Worm (Caenorhabditis elegans): ENCODE data around the gene qua-1.

The qua-1 gene

ce11 chrII:8156845-8157373, 41.7 kb upstream of the qua-1 start, which contains the start of the genes tub-1 and tmem-138:
Gene tub-1, minus strand, starts transcription at chrII:8156945.
Gene tmem-138, plus strand, starts transcription at chrII:8157323.
- no peak for TF ChIP-seq ztf-22 (GFP tag; optimal IDR thresholded peaks at IDR 0.05)
- no peak for TF ChIP-seq akir-1 (GFP tag; optimal IDR thresholded peaks at IDR 0.05)
- no peak for TF ChIP-seq hlh-12 (tag; optimal IDR thresholded peaks at IDR 0.05)
- no peak for TF ChIP-seq ztf-25 (GFP tag; IDR thresholded peaks at IDR 0.05)
- no peak for TF ChIP-seq F37B4.10 (GFP tag; IDR thresholded peaks at IDR 0.05)
- no peak for TF ChIP-seq efl-1 (GFP tag; optimal IDR thresholded peaks at IDR 0.05)
- no peak for TF ChIP-seq rpc-1 (optimal IDR thresholded peaks at IDR 0.05)
- no peak for TF ChIP-seq rpc-1 (tag; optimal IDR thresholded peaks at IDR 0.05)
- no peak for TF ChIP-seq mxl-1 (tag; optimal IDR thresholded peaks at IDR 0.05)
- TF ChIP-seq nhr-120 (GFP tag; IDR thresholded peaks at IDR 0.05): no peak
- no peak for TF ChIP-seq ama-1 (optimal IDR thresholded peaks at IDR 0.05)
- no peak for TF ChIP-seq ama-1 (GFP tag; optimal IDR thresholded peaks at IDR 0.05)
- no peak for TF ChIP-seq lin-35 (GFP tag; optimal IDR thresholded peaks at IDR 0.05)
- no peak for TF ChIP-seq lin-54 (GFP tag; optimal IDR thresholded peaks at IDR 0.05)
- no peak for TF ChIP-seq mcd-1 (GFP tag; IDR thresholded peaks at IDR 0.05)
- TF ChIP-seq hrde-1 (tag; optimal IDR thresholded peaks at IDR 0.05; ENCODE audit: borderline replicate concordance): no peak

- TF ChIP-seq snpc-3.4 (tag; optimal IDR thresholded peaks at IDR 0.05): no peak
- no peak for TF ChIP-seq F23B12.7 (tag; optimal IDR thresholded peaks at IDR 0.05; ENCODE audit: insufficient read depth)
- no peak for TF ChIP-seq ztf-6 (GFP tag; IDR thresholded peaks at IDR 0.05)
- no peak for TF ChIP-seq athp-1 (tag; optimal IDR thresholded peaks at IDR 0.05)
- TF ChIP-seq unc-130 (GFP tag; optimal IDR thresholded peaks at IDR 0.05): no peak
- no peak for TF ChIP-seq lsy-27 (tag; optimal IDR thresholded peaks at IDR 0.05; ENCODE audit: borderline replicate concordance, insufficient read depth)
- peak; percentile 51 for TF ChIP-seq lsl-1 (GFP tag; optimal IDR thresholded peaks at IDR 0.05)
- TF ChIP-seq K12H6.12 (tag; optimal IDR thresholded peaks at IDR 0.05): no peak
- TF ChIP-seq Y79H2A.3 (GFP tag; conservative IDR thresholded peaks at IDR 0.05): no peak
- no peak for TF ChIP-seq Y56A3A.18 (GFP tag; IDR thresholded peaks at IDR 0.05)
- TF ChIP-seq zfh-2 (GFP tag; conservative IDR thresholded peaks at IDR 0.05): no peak
- no peak for TF ChIP-seq chd-7 (tag; optimal IDR thresholded peaks at IDR 0.05)
- no peak for TF ChIP-seq B0261.1 (tag; optimal IDR thresholded peaks at IDR 0.05)
- TF ChIP-seq repo-1 (tag; optimal IDR thresholded peaks at IDR 0.05): no peak
- TF ChIP-seq ztf-28 (GFP tag; IDR thresholded peaks at IDR 0.05): no peak
- no peak for TF ChIP-seq Y53F4B.3 (GFP tag; IDR thresholded peaks at IDR 0.05)
- TF ChIP-seq let-607 (tag; optimal IDR thresholded peaks at IDR 0.05): no peak
- no peak for TF ChIP-seq aptf-2 (GFP tag; conservative IDR thresholded peaks at IDR 0.05)
- TF ChIP-seq snpc-1.1 (tag; optimal IDR thresholded peaks at IDR 0.05; ENCODE audit: insufficient read depth): no peak
- peak; percentile 79 for TF ChIP-seq madf-6 (GFP tag; IDR thresholded peaks at IDR 0.05)
- TF ChIP-seq ZK185.1 (tag; optimal IDR thresholded peaks at IDR 0.05; ENCODE audit: poor library complexity, severe bottlenecking): peak; percentile 3
- TF ChIP-seq T26A5.8 (tag; optimal IDR thresholded peaks at IDR 0.05): no peak
- no peak for TF ChIP-seq B0019.2 (GFP tag; conservative IDR thresholded peaks at IDR 0.05)
- no peak for TF ChIP-seq Y67H2A.10 (GFP tag; conservative IDR thresholded peaks at IDR 0.05)
- no peak for TF ChIP-seq rec-8 (tag; optimal IDR thresholded peaks at IDR 0.05)
- peak; percentile 11 for TF ChIP-seq snpc-1.3 (tag; optimal IDR thresholded peaks at IDR 0.05; ENCODE audit: insufficient read depth)
- peak; percentile 61 for TF ChIP-seq attf-3 (GFP tag; conservative IDR thresholded peaks at IDR 0.05)
- no peak for TF ChIP-seq nfyb-1 (GFP tag; IDR thresholded peaks at IDR 0.05)
- no peak for TF ChIP-seq ccch-3 (GFP tag; optimal IDR thresholded peaks at IDR 0.05)
- no peak for TF ChIP-seq ets-4 (GFP tag; optimal IDR thresholded peaks at IDR 0.05)
- no peak for TF ChIP-seq lag-1 (GFP tag; IDR thresholded peaks at IDR 0.05)
Measured at ce11 chrII:8157991-8158390, 40.6 kb upstream of the qua-1 start, which contains the start of gene pch-2. Gene pch-2, plus strand, starts transcription at chrII:8158349.

All from whole organism, young adult.